Worm (Caenorhabditis elegans) whole organism, young adult: Measurements from ENCODE around the gene fbxa-138.
"Not testable (repeated sequence)": the region's sequence is repeated elsewhere in the genome, so short reads cannot be mapped to it uniquely, and the experiment has no call there.

Experiments used
- B0035.1 ChIP-seq: sonication (generic microtip); optimal IDR thresholded peaks from 2 replicates; lab custom pipeline; 2016; ENCODE audit warnings: missing genetic modification characterization, mild to moderate bottlenecking, missing compliant biosample characterization, missing genotype, missing genetic modification reagents
- B0261.1 ChIP-seq: sonication (generic microtip); optimal IDR thresholded peaks from 2 replicates; lab custom pipeline; 2016; ENCODE audit warnings: mild to moderate bottlenecking, missing genetic modification characterization, moderate library complexity, missing compliant biosample characterization
- F10E7.11 ChIP-seq: sonication (generic microtip); optimal IDR thresholded peaks from 2 replicates; lab custom pipeline; 2017; ENCODE audit warnings: mild to moderate bottlenecking, missing genetic modification characterization, moderate library complexity, missing compliant biosample characterization
- F49E8.2 ChIP-seq: sonication (generic microtip); optimal IDR thresholded peaks from 3 replicates; lab custom pipeline; 2017; ENCODE audit warnings: missing genetic modification characterization, mild to moderate bottlenecking, missing compliant biosample characterization, antibody characterized with exemption, moderate library complexity; ENCODE audit not compliant: insufficient read depth
- K12H6.12 ChIP-seq: fragments of 200-800 bp; sonication (Bioruptor generic); optimal IDR thresholded peaks from 2 replicates; lab custom pipeline; 2018; ENCODE audit warnings: mild to moderate bottlenecking, missing genetic modification characterization, missing compliant biosample characterization
- T26A5.8 ChIP-seq: sonication (generic microtip); optimal IDR thresholded peaks from 2 replicates; lab custom pipeline; 2016; ENCODE audit warnings: missing genetic modification characterization, missing compliant biosample characterization
- Y53G8AR.9 ChIP-seq: fragments of 200-800 bp; sonication (Bioruptor generic); conservative IDR thresholded peaks from 2 replicates; pipeline ENCODE4 v1.3.6; 2022; ENCODE audit warnings: missing genetic modification reagents, missing genetic modification characterization, missing compliant biosample characterization
- Y79H2A.3 ChIP-seq: fragments of 200-800 bp; sonication (Bioruptor generic); conservative IDR thresholded peaks from 2 replicates; pipeline ENCODE4 v1.3.6; 2022; ENCODE audit warnings: missing genetic modification reagents, missing genetic modification characterization, missing compliant biosample characterization
- ZK185.1 ChIP-seq: sonication (generic microtip); optimal IDR thresholded peaks from 2 replicates; lab custom pipeline; 2016; ENCODE audit warnings: mild to moderate bottlenecking, missing genetic modification characterization, missing compliant biosample characterization; ENCODE audit not compliant: poor library complexity, severe bottlenecking
- attf-6 ChIP-seq: fragments of 200-800 bp; sonication (Bioruptor generic); IDR thresholded peaks from 2 replicates; pipeline ENCODE4 v1.3.6; 2022; ENCODE audit warnings: missing genetic modification reagents, missing genetic modification characterization, missing compliant biosample characterization
- die-1 ChIP-seq: sonication (generic microtip); optimal IDR thresholded peaks from 2 replicates; lab custom pipeline; 2016; ENCODE audit warnings: missing genotype, mild to moderate bottlenecking, missing genetic modification characterization, missing compliant biosample characterization
- dpff-1 ChIP-seq: sonication (generic microtip); optimal IDR thresholded peaks from 2 replicates; lab custom pipeline; 2017; ENCODE audit warnings: mild to moderate bottlenecking, missing genetic modification characterization, missing compliant biosample characterization
- fkh-3 ChIP-seq: sonication (generic microtip); optimal IDR thresholded peaks from 2 replicates; lab custom pipeline; 2016; ENCODE audit warnings: mild to moderate bottlenecking, missing genetic modification characterization, missing compliant biosample characterization
- him-1 ChIP-seq: sonication (generic microtip); optimal IDR thresholded peaks from 2 replicates; lab custom pipeline; 2016; ENCODE audit warnings: missing genotype, missing genetic modification reagents, missing genetic modification characterization, missing compliant biosample characterization
- hmg-1.2 ChIP-seq: fragments of 200-800 bp; sonication (Bioruptor generic); IDR thresholded peaks from 2 replicates; pipeline ENCODE4 v1.3.6; 2022; ENCODE audit warnings: missing genetic modification reagents, missing genetic modification characterization, missing compliant biosample characterization
- hsf-1 ChIP-seq: fragments of 200-800 bp; sonication (Bioruptor generic); IDR thresholded peaks from 2 replicates; pipeline ENCODE4 v1.3.6; 2022; ENCODE audit warnings: missing genetic modification reagents, missing genetic modification characterization, missing compliant biosample characterization
- let-607 ChIP-seq, 2 experiments: fragments of 200-800 bp in 1 of 2; sonication (Bioruptor generic) in 1 of 2; sonication (generic microtip) in 1 of 2; optimal IDR thresholded peaks; 2 replicates each; lab custom pipeline; 2016 to 2018; ENCODE audit warnings: mild to moderate bottlenecking in 2 of 2, missing compliant biosample characterization in 2 of 2, missing genetic modification characterization in 2 of 2, moderate library complexity in 2 of 2, missing genotype in 1 of 2
- lin-26 ChIP-seq: fragments of 200-800 bp; sonication (Bioruptor generic); IDR thresholded peaks from 2 replicates; pipeline ENCODE4 v1.3.6; 2022; ENCODE audit warnings: missing genetic modification reagents, missing genetic modification characterization, missing compliant biosample characterization
- lir-1 ChIP-seq: fragments of 200-800 bp; sonication (Bioruptor generic); conservative IDR thresholded peaks from 2 replicates; pipeline ENCODE4 v1.3.6; 2022; ENCODE audit warnings: missing genetic modification reagents, missing genetic modification characterization, missing compliant biosample characterization
- mcd-1 ChIP-seq: fragments of 200-800 bp; sonication (Bioruptor generic); IDR thresholded peaks from 2 replicates; pipeline ENCODE4 v1.3.6; 2022; ENCODE audit warnings: missing genetic modification reagents, missing genetic modification characterization, missing compliant biosample characterization
- nfyb-1 ChIP-seq: fragments of 200-800 bp; sonication (Bioruptor generic); IDR thresholded peaks from 2 replicates; pipeline ENCODE4 v1.3.6; 2022; ENCODE audit warnings: missing genetic modification reagents, missing genetic modification characterization, missing compliant biosample characterization
- rpc-1 ChIP-seq, 2 experiments: fragments of 150-350 bp in 1 of 2; sonication (generic microtip) in 1 of 2; optimal IDR thresholded peaks; 2 replicates each; lab custom pipeline; 2014 to 2018; ENCODE audit warnings: missing biosample characterization in 1 of 2, missing genetic modification characterization in 1 of 2, missing genetic modification reagents in 1 of 2, missing genotype in 1 of 2
- sea-2 ChIP-seq: fragments of 200-800 bp; sonication (Bioruptor generic); IDR thresholded peaks from 2 replicates; pipeline ENCODE4 v1.3.6; 2022; ENCODE audit warnings: missing genetic modification characterization, missing compliant biosample characterization
- snpc-1.1 ChIP-seq: sonication (generic microtip); optimal IDR thresholded peaks from 2 replicates; lab custom pipeline; 2017; ENCODE audit warnings: missing genetic modification characterization, mild to moderate bottlenecking, missing compliant biosample characterization, antibody characterized with exemption, moderate library complexity, missing genotype, missing genetic modification reagents; ENCODE audit not compliant: insufficient read depth
- snpc-1.3 ChIP-seq: sonication (generic microtip); optimal IDR thresholded peaks from 2 replicates; lab custom pipeline; 2017; ENCODE audit warnings: missing genetic modification characterization, mild to moderate bottlenecking, missing compliant biosample characterization, antibody characterized with exemption, moderate library complexity, missing genotype, missing genetic modification reagents; ENCODE audit not compliant: insufficient read depth
- tbp1 ChIP-seq: fragments of 200-800 bp; sonication (Bioruptor generic); optimal IDR thresholded peaks from 2 replicates; lab custom pipeline; 2018; ENCODE audit warnings: mild to moderate bottlenecking, missing genetic modification characterization, missing compliant biosample characterization
- tbx-9 ChIP-seq: sonication (generic microtip); optimal IDR thresholded peaks from 2 replicates; lab custom pipeline; 2016; ENCODE audit warnings: borderline replicate concordance, missing genetic modification characterization, inconsistent platforms, missing compliant biosample characterization
- zfh-2 ChIP-seq: fragments of 200-800 bp; sonication (Bioruptor generic); conservative IDR thresholded peaks from 2 replicates; pipeline ENCODE4 v1.3.6; 2022; ENCODE audit warnings: missing genetic modification reagents, missing genetic modification characterization, missing compliant biosample characterization
- ztf-18 ChIP-seq: sonication (generic microtip); optimal IDR thresholded peaks from 2 replicates; lab custom pipeline; 2016; ENCODE audit warnings: missing genotype, mild to moderate bottlenecking, missing genetic modification characterization, missing compliant biosample characterization

The fbxa-138 gene

DNA sequence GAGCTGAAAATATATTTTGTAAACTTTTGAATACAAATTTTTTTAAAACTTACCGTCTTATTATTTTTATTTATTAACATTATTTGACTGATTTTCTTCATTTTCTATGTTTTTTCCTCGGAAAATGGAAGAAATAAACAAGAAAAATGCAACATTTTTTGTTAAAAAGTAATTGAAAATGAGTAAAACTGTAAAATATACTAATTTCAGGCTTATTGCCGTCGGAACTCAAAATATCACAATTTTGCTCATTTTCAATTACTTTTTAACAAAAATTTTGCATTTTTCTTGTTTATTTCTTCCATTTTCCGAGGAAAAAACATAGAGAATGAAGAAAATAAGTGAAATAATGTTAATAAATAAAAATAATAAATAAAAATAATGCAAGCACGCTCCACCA lies 8.6 kb downstream of the fbxa-138 start, which contains the start of gene Y82E9BR.10:
Gene Y82E9BR.10, minus strand, starts transcription at position 101 of the 400 bp plus-strand sequence.
- TF ChIP-seq ztf-18; snpc-1.3 (tag; lab: Kevin White, UChicago); let-607 (tag; optimal IDR thresholded peaks at IDR 0.05; lab: Kevin White, UChicago): not testable (repeated sequence)

DNA sequence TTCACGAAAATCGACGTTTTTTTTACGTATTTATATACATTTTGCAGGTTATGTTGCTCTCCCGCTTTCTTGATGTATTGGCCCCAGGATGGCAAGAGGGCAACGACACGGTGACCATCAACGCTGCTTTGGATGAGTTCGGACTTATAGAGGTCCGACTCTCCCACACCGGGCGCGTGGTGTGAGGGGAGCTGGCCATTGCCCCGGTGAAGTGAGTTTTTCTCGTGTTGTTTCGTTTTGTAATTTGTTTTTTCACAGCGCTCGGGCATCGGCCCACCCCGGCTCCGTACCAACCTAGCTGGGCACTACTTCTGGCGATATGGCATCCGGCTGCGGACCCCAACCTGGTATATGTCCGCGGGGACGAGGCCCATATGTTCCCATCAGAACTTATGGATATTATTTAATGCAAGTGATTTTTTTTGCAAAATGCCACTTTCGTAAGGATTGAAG lies 9.7 kb downstream of the fbxa-138 start, which contains the start of gene Y82E9BR.20:
Gene Y82E9BR.20, plus strand, starts transcription at position 51 of the 453 bp plus-strand sequence.
- no peak for TF ChIP-seq F10E7.11 (tag; lab: Kevin White, UChicago)
- TF ChIP-seq Y79H2A.3: no peak
- TF ChIP-seq zfh-2: peak; percentile 67
- TF ChIP-seq, all 124 proteins: peak for 1

DNA sequence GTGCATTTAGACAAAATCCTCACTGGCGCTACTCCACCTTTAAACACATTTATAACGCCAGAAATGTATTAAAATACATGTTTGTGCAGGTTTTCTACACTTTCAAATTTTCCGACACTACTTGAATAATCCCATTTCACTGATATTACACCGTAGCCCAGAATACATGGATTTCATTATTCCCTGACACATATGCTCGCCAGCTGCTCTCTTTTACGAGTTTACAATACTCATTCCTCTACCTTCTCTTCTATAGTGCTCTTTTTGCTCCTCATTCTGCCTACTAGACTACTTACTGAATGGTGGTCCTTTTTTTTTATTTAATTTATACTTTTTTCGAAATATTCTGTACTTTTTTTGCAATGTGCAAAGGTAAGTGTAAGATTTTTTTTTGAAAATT lies 11.5 kb downstream of the fbxa-138 start:
- no peak for TF ChIP-seq B0035.1 (tag; lab: Kevin White, UChicago)
- no peak for TF ChIP-seq mcd-1 (GFP tag; lab: Robert Waterston, UW)
- TF ChIP-seq, all 124 proteins: peak for 0

DNA sequence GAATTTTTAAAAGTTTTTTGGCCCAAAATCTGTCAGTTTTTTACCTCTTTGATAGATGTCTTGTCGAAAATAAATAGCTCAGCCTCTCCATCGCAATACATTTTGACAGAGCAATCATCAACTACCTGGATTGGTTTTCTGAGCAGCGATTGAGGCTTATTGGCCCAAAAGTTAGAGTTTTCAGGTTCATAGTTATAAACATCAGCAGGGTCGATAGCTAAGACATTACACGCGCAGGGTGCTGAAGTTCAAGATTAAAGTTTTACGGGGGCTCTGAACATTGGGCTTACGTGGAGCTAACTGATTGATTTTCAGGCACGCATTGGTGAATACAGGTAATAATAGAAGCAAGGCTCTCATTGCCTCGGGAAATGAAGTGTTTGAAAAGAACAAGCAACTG lies 24.4 kb downstream of the fbxa-138 start, which contains the start of gene Y82E9BR.9:
Gene Y82E9BR.9, minus strand, starts transcription at position 101 of the 400 bp plus-strand sequence.
- no peak for TF ChIP-seq Y53G8AR.9
- TF ChIP-seq F49E8.2 (tag; lab: Kevin White, UChicago): no peak
- no peak for TF ChIP-seq nfyb-1 (GFP tag; lab: Robert Waterston, UW)
- TF ChIP-seq T26A5.8: no peak
- no peak for TF ChIP-seq dpff-1 (tag; lab: Kevin White, UChicago)
- TF ChIP-seq ZK185.1 (tag; lab: Kevin White, UChicago): no peak
- TF ChIP-seq attf-6 (GFP tag; lab: Robert Waterston, UW): no peak

DNA sequence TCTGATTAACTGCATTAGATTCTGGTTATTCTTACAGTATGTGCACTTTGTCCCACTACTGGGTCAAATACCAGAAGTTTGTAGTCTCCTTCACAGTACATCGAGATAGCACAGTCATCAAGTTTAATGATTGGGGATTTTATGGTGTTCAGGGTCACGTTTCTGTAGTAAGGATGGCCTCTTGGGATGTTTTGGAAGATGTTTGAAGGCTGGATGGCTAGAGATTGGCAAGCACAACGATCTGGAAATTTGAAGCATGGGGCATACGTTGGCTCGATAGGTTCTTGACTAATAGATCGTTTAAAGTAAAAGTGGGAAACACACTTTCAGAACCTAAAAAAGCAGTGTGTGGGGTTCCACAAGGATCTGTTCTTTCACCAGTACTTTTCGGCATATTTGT lies 26.1 kb downstream of the fbxa-138 start, which contains the start of gene Y82E9BR.8:
Gene Y82E9BR.8, minus strand, starts transcription at position 101 of the 400 bp plus-strand sequence.
- not testable (repeated sequence) for TF ChIP-seq attf-6 (GFP tag; lab: Robert Waterston, UW); hsf-1 (GFP tag; lab: Robert Waterston, UW); sea-2
- TF ChIP-seq, all 124 proteins: peak for 0; not testable (repeated sequence) for 124

DNA sequence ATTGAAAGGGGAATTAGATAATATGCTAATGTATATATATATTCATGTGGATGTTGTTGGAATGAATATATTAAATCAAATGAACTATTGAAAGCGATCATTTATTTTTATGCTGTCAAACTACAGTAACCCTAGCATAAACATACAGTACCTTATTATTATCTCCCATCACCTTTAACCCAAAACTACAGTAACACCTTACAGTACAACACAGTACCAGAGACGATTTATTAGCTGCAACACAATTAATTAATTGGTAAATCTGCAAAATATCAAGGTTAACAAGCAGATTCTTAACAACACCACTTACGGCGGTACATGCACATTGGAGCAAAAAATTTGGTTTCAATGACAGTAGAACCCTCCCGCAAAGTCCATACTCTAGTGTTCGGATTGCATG lies 28.7 kb downstream of the fbxa-138 start, which contains the start of gene Y82E9BL.1:
Gene Y82E9BL.1, minus strand, starts transcription at position 101 of the 400 bp plus-strand sequence.
- TF ChIP-seq fkh-3 (tag; lab: Kevin White, UChicago) (no peak), die-1 (no peak), hmg-1.2 (GFP tag; lab: Robert Waterston, UW) (no peak)
- TF ChIP-seq, all 124 proteins: peak for 0

DNA sequence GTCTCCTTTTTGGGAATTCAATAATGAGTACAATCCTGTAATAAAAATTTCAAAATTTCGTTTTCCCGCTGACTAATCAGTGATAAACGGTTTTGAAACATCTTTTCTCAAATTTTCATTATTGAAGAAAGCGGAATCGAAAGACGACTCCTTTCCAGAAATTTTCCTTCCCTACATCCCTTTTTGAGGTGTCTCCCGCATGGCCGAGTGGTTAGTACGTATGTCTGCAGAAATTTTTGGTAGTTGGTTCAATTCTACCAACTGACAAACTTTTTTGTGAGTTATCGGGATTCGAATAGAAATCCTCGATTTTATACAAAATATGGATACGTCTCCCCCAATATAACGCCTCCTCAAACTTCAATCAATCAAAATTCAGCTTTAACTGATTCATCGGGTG lies 29.5 kb downstream of the fbxa-138 start:
- peak; percentile 33 for TF ChIP-seq him-1 (tag; lab: Kevin White, UChicago)
- TF ChIP-seq rpc-1 (optimal IDR thresholded peaks at IDR 0.05; lab: Kevin White, UChicago): peak; percentile 49
- TF ChIP-seq rpc-1 (tag; optimal IDR thresholded peaks at IDR 0.05; lab: Kevin White, UChicago): peak; percentile 72
- no peak for TF ChIP-seq K12H6.12 (tag; lab: Kevin White, UChicago)
- TF ChIP-seq die-1: peak; percentile 25
- TF ChIP-seq tbp1 (GFP tag; lab: Kevin White, UChicago): peak; percentile 85
- no peak for TF ChIP-seq lir-1 (GFP tag; lab: Robert Waterston, UW)
- 0 out of 2 replicates have a peak, but pooled peaks have one; percentile 36 for TF ChIP-seq nfyb-1 (GFP tag; lab: Robert Waterston, UW)
- TF ChIP-seq snpc-1.1 (tag; lab: Kevin White, UChicago): peak; percentile 25
- TF ChIP-seq lin-26 (GFP tag; lab: Robert Waterston, UW): peak; percentile 64; the same call in 1 of the 2 replicates
- peak; percentile 68 for TF ChIP-seq B0261.1 (tag; lab: Kevin White, UChicago)
- TF ChIP-seq tbx-9 (tag; lab: Kevin White, UChicago): no peak
